Worm (Caenorhabditis elegans) whole organism, young adult: ENCODE results near the gene col-34.

Experiments
- F49E8.2 ChIP-seq: sonication (generic microtip); optimal IDR thresholded peaks from 3 replicates; lab custom pipeline; 2017; ENCODE audit warnings: missing genetic modification characterization, mild to moderate bottlenecking, missing compliant biosample characterization, antibody characterized with exemption, moderate library complexity; ENCODE audit not compliant: insufficient read depth
- F57C9.4 ChIP-seq: sonication (generic microtip); optimal IDR thresholded peaks from 2 replicates; lab custom pipeline; 2017; ENCODE audit warnings: mild to moderate bottlenecking, missing genetic modification characterization, missing compliant biosample characterization
- Y56A3A.18 ChIP-seq: fragments of 200-800 bp; sonication (Bioruptor generic); IDR thresholded peaks from 2 replicates; pipeline ENCODE4 v1.3.6; 2022; ENCODE audit warnings: missing genetic modification reagents, missing genetic modification characterization, missing compliant biosample characterization
- Y95B8A.8 ChIP-seq: fragments of 200-800 bp; sonication (Bioruptor generic); IDR thresholded peaks from 2 replicates; pipeline ENCODE4 v1.3.6; 2022; ENCODE audit warnings: missing genetic modification reagents, missing genetic modification characterization, missing compliant biosample characterization
- ZK185.1 ChIP-seq: sonication (generic microtip); optimal IDR thresholded peaks from 2 replicates; lab custom pipeline; 2016; ENCODE audit warnings: mild to moderate bottlenecking, missing genetic modification characterization, missing compliant biosample characterization; ENCODE audit not compliant: poor library complexity, severe bottlenecking
- ama-1 ChIP-seq, 3 experiments: fragments of 150-350 bp in 1 of 3; sonication (generic microtip) in 2 of 3; optimal IDR thresholded peaks; 2 replicates each; lab custom pipeline; 2014 to 2018; ENCODE audit warnings: missing biosample characterization in 2 of 3, missing genetic modification characterization in 2 of 3, missing genetic modification reagents in 2 of 3
- aptf-2 ChIP-seq: fragments of 200-800 bp; sonication (Bioruptor generic); conservative IDR thresholded peaks from 2 replicates; pipeline ENCODE4 v1.3.6; 2022; ENCODE audit warnings: missing genetic modification reagents, missing genetic modification characterization, missing compliant biosample characterization
- atf-7 ChIP-seq: sonication (generic microtip); optimal IDR thresholded peaks from 2 replicates; lab custom pipeline; 2017; ENCODE audit warnings: mild to moderate bottlenecking, missing genetic modification characterization, missing compliant biosample characterization
- bed-1 ChIP-seq: fragments of 200-800 bp; sonication (Bioruptor generic); IDR thresholded peaks from 2 replicates; pipeline ENCODE4 v1.3.6; 2022; ENCODE audit warnings: missing genetic modification reagents, missing genetic modification characterization, missing compliant biosample characterization
- bed-2 ChIP-seq: fragments of 200-800 bp; sonication (Bioruptor generic); IDR thresholded peaks from 2 replicates; pipeline ENCODE4 v1.3.6; 2022; ENCODE audit warnings: missing genetic modification reagents, missing genetic modification characterization, missing compliant biosample characterization
- ccch-3 ChIP-seq: fragments of 200-800 bp; sonication (Bioruptor generic); optimal IDR thresholded peaks from 2 replicates; lab custom pipeline; 2018; ENCODE audit warnings: mild to moderate bottlenecking, missing genetic modification characterization, missing compliant biosample characterization
- ceh-100 ChIP-seq: fragments of 200-800 bp; sonication (Bioruptor generic); IDR thresholded peaks from 2 replicates; pipeline ENCODE4 v1.3.6; 2022; ENCODE audit warnings: missing genetic modification reagents, missing genetic modification characterization, missing compliant biosample characterization
- ceh-58 ChIP-seq: fragments of 200-800 bp; sonication (Bioruptor generic); IDR thresholded peaks from 2 replicates; pipeline ENCODE4 v1.3.6; 2022; ENCODE audit warnings: missing genetic modification characterization, missing compliant biosample characterization
- ceh-79 ChIP-seq: sonication (generic microtip); optimal IDR thresholded peaks from 2 replicates; lab custom pipeline; 2017; ENCODE audit warnings: mild to moderate bottlenecking, missing genetic modification characterization, missing compliant biosample characterization
- die-1 ChIP-seq: sonication (generic microtip); optimal IDR thresholded peaks from 2 replicates; lab custom pipeline; 2016; ENCODE audit warnings: missing genotype, mild to moderate bottlenecking, missing genetic modification characterization, missing compliant biosample characterization
- dpl-1 ChIP-seq: fragments of 150-350 bp; optimal IDR thresholded peaks from 2 replicates; lab custom pipeline; 2014; ENCODE audit warnings: missing biosample characterization, missing genetic modification reagents, missing genetic modification characterization
- efl-1 ChIP-seq: fragments of 150-350 bp; optimal IDR thresholded peaks from 2 replicates; lab custom pipeline; 2014; ENCODE audit warnings: missing biosample characterization, missing genetic modification reagents, missing genetic modification characterization
- egl-18 ChIP-seq: fragments of 200-800 bp; sonication (Bioruptor generic); IDR thresholded peaks from 2 replicates; pipeline ENCODE4 v1.3.6; 2022; ENCODE audit warnings: missing genetic modification reagents, missing genetic modification characterization, missing compliant biosample characterization
- fkh-3 ChIP-seq: sonication (generic microtip); optimal IDR thresholded peaks from 2 replicates; lab custom pipeline; 2016; ENCODE audit warnings: mild to moderate bottlenecking, missing genetic modification characterization, missing compliant biosample characterization
- hlh-12 ChIP-seq: sonication (generic microtip); optimal IDR thresholded peaks from 2 replicates; lab custom pipeline; 2016; ENCODE audit warnings: missing genetic modification characterization, missing compliant biosample characterization
- lin-26 ChIP-seq: fragments of 200-800 bp; sonication (Bioruptor generic); IDR thresholded peaks from 2 replicates; pipeline ENCODE4 v1.3.6; 2022; ENCODE audit warnings: missing genetic modification reagents, missing genetic modification characterization, missing compliant biosample characterization
- lin-35 ChIP-seq, 3 experiments: fragments of 150-350 bp in 2 of 3; sonication (generic microtip) in 1 of 3; optimal IDR thresholded peaks; 2 replicates each; lab custom pipeline; 2014 to 2018; ENCODE audit warnings: missing biosample characterization in 3 of 3, missing genetic modification characterization in 3 of 3, missing genetic modification reagents in 3 of 3
- lir-1 ChIP-seq: fragments of 200-800 bp; sonication (Bioruptor generic); conservative IDR thresholded peaks from 2 replicates; pipeline ENCODE4 v1.3.6; 2022; ENCODE audit warnings: missing genetic modification reagents, missing genetic modification characterization, missing compliant biosample characterization
- madf-6 ChIP-seq: fragments of 200-800 bp; sonication (Bioruptor generic); IDR thresholded peaks from 2 replicates; pipeline ENCODE4 v1.3.6; 2022; ENCODE audit warnings: missing genetic modification reagents, missing genetic modification characterization, missing compliant biosample characterization
- mxl-1 ChIP-seq: sonication (generic microtip); optimal IDR thresholded peaks from 2 replicates; lab custom pipeline; 2016; ENCODE audit warnings: missing genetic modification characterization, missing compliant biosample characterization
- nhr-90 ChIP-seq: sonication (generic microtip); optimal IDR thresholded peaks from 2 replicates; lab custom pipeline; 2016; ENCODE audit warnings: missing genotype, mild to moderate bottlenecking, missing genetic modification characterization, missing compliant biosample characterization
- pbrm-1 ChIP-seq: fragments of 200-800 bp; sonication (Bioruptor generic); IDR thresholded peaks from 2 replicates; pipeline ENCODE4 v1.3.6; 2022; ENCODE audit warnings: missing genetic modification reagents, missing genetic modification characterization, missing compliant biosample characterization
- pha-4 ChIP-seq: fragments of 150-350 bp; sonication (generic microtip); optimal IDR thresholded peaks from 2 replicates; lab custom pipeline; 2014; ENCODE audit warnings: missing biosample characterization, missing genetic modification reagents, missing genetic modification characterization
- rcor-1 ChIP-seq: fragments of 200-800 bp; sonication (Bioruptor generic); IDR thresholded peaks from 2 replicates; pipeline ENCODE4 v1.3.6; 2022; ENCODE audit warnings: missing genetic modification reagents, missing genetic modification characterization, missing compliant biosample characterization
- snpc-3.4 ChIP-seq: sonication (generic microtip); optimal IDR thresholded peaks from 2 replicates; lab custom pipeline; 2017; ENCODE audit warnings: missing genetic modification characterization, mild to moderate bottlenecking, missing compliant biosample characterization, antibody characterized with exemption, moderate library complexity, missing genotype, missing genetic modification reagents
- zfh-2 ChIP-seq: fragments of 200-800 bp; sonication (Bioruptor generic); conservative IDR thresholded peaks from 2 replicates; pipeline ENCODE4 v1.3.6; 2022; ENCODE audit warnings: missing genetic modification reagents, missing genetic modification characterization, missing compliant biosample characterization
- zim-3 ChIP-seq: sonication (generic microtip); optimal IDR thresholded peaks from 2 replicates; lab custom pipeline; 2017; ENCODE audit warnings: mild to moderate bottlenecking, missing genetic modification characterization, moderate library complexity, missing compliant biosample characterization
- ztf-22 ChIP-seq: fragments of 200-800 bp; sonication (Bioruptor generic); optimal IDR thresholded peaks from 2 replicates; lab custom pipeline; 2018; ENCODE audit warnings: mild to moderate bottlenecking, missing genetic modification characterization, moderate library complexity, missing compliant biosample characterization
- ztf-25 ChIP-seq: fragments of 200-800 bp; sonication (Bioruptor generic); IDR thresholded peaks from 2 replicates; pipeline ENCODE4 v1.3.6; 2022; ENCODE audit warnings: missing genetic modification reagents, missing genetic modification characterization, missing compliant biosample characterization

col-34 gene

ce11 chrIV:4244510-4244909 lies at the start of gene col-34:
col-34 (minus strand) TSS chrIV:4244610.
- TF ChIP-seq ceh-79 (tag; lab: Kevin White, UChicago): no peak
- no peak for TF ChIP-seq ztf-22 (GFP tag; lab: Kevin White, UChicago)
- no peak for TF ChIP-seq bed-1 (GFP tag; lab: Robert Waterston, UW)
- TF ChIP-seq F57C9.4 (tag; lab: Kevin White, UChicago): no peak
- TF ChIP-seq ztf-25: no peak
- no peak for TF ChIP-seq fkh-3 (tag; lab: Kevin White, UChicago)
- no peak for TF ChIP-seq hlh-12 (tag; lab: Kevin White, UChicago)

- TF ChIP-seq atf-7 (tag; lab: Kevin White, UChicago) (no peak), aptf-2 (no peak), ceh-100 (GFP tag; lab: Robert Waterston, UW) (no peak), pha-4 (tag; lab: Kevin White, UChicago) (no peak), zim-3 (tag; lab: Kevin White, UChicago) (no peak), ZK185.1 (tag; lab: Kevin White, UChicago) (no peak), lir-1 (no peak), bed-2 (GFP tag; lab: Robert Waterston, UW) (no peak), dpl-1 (GFP tag; lab: Kevin White, UChicago) (no peak), snpc-3.4 (tag; lab: Kevin White, UChicago) (no peak), mxl-1 (tag; lab: Kevin White, UChicago) (no peak), rcor-1 (GFP tag; lab: Robert Waterston, UW) (no peak), ztf-25 (no peak), egl-18 (GFP tag; lab: Robert Waterston, UW) (no peak), Y95B8A.8 (GFP tag; lab: Robert Waterston, UW) (no peak), madf-6 (GFP tag; lab: Robert Waterston, UW) (no peak)
These were observed 48.2 kb upstream of the col-34 start, which contains the start of gene F15E6.10 for ce11 chrIV:4292569-4292968. F15E6.10 (plus strand) TSS chrIV:4292869.

ce11 chrIV:4291174-4291573 lies 46.8 kb upstream of the col-34 start, which contains the start of gene F15E6.4:
F15E6.4 (plus strand) TSS chrIV:4291474.
- no peak for TF ChIP-seq bed-1 (GFP tag; lab: Robert Waterston, UW)
- no peak for TF ChIP-seq pbrm-1 (GFP tag; lab: Robert Waterston, UW)
- no peak for TF ChIP-seq zfh-2
- TF ChIP-seq ama-1 (optimal IDR thresholded peaks at IDR 0.05; lab: Kevin White, UChicago): no peak
- no peak for TF ChIP-seq ama-1 (GFP tag; optimal IDR thresholded peaks at IDR 0.05; lab: Kevin White, UChicago)
- no peak for TF ChIP-seq fkh-3 (tag; lab: Kevin White, UChicago)
- no peak for TF ChIP-seq Y95B8A.8 (GFP tag; lab: Robert Waterston, UW)
- TF ChIP-seq nhr-90 (tag; lab: Kevin White, UChicago): no peak
- no peak for TF ChIP-seq ZK185.1 (tag; lab: Kevin White, UChicago)
- no peak for TF ChIP-seq dpl-1 (GFP tag; lab: Kevin White, UChicago)
- no peak for TF ChIP-seq ceh-58 (GFP tag; lab: Robert Waterston, UW)
- TF ChIP-seq die-1 (tag; lab: Kevin White, UChicago): no peak
- no peak for TF ChIP-seq Y56A3A.18 (GFP tag; lab: Robert Waterston, UW)
- TF ChIP-seq lin-35 (GFP tag; optimal IDR thresholded peaks at IDR 0.05; lab: Kevin White, UChicago): no peak
- TF ChIP-seq F49E8.2 (tag; lab: Kevin White, UChicago): no peak
- no peak for TF ChIP-seq lin-26 (GFP tag; lab: Robert Waterston, UW)
- no peak for TF ChIP-seq ccch-3 (GFP tag; lab: Kevin White, UChicago)
- TF ChIP-seq efl-1 (GFP tag; lab: Kevin White, UChicago): no peak
